Worm (Caenorhabditis elegans) whole organism, L4 larva: ENCODE data around the gene sar-1.
A peak's percentile ranks its signal among the peaks of the same experiment; 100 is the strongest.

Experiments
- D1046.2 ChIP-seq: fragments of 200-800 bp; sonication (Bioruptor generic); IDR thresholded peaks from 2 replicates; pipeline ENCODE4 v1.3.6; 2022; ENCODE audit warnings: missing genetic modification characterization, missing compliant biosample characterization
- F26F4.8 ChIP-seq: fragments of 200-800 bp; sonication (Bioruptor generic); conservative IDR thresholded peaks from 2 replicates; pipeline ENCODE4 v1.3.6; 2022; ENCODE audit warnings: missing genetic modification characterization, missing compliant biosample characterization
- F37D6.2 ChIP-seq: sonication (generic microtip); optimal IDR thresholded peaks from 2 replicates; lab custom pipeline; 2016; ENCODE audit warnings: mild to moderate bottlenecking, missing genetic modification characterization, missing compliant biosample characterization
- T20F7.1 ChIP-seq: fragments of 200-800 bp; sonication (Bioruptor generic); optimal IDR thresholded peaks from 2 replicates; lab custom pipeline; 2018; ENCODE audit warnings: mild to moderate bottlenecking, missing genetic modification characterization, missing compliant biosample characterization
- Y105C5A.15 ChIP-seq: fragments of 200-800 bp; sonication (Bioruptor generic); IDR thresholded peaks from 2 replicates; pipeline ENCODE4 v1.3.6; 2022; ENCODE audit warnings: missing genetic modification characterization, missing compliant biosample characterization
- Y48G9A.11 ChIP-seq: fragments of 200-800 bp; sonication (Bioruptor generic); IDR thresholded peaks from 2 replicates; pipeline ENCODE4 v1.3.6; 2022; ENCODE audit warnings: missing genetic modification reagents, missing genetic modification characterization, missing compliant biosample characterization
- ZK337.2 ChIP-seq: fragments of 200-800 bp; sonication (Bioruptor generic); IDR thresholded peaks from 2 replicates; pipeline ENCODE4 v1.3.6; 2022; ENCODE audit warnings: missing genetic modification reagents, missing genetic modification characterization, missing compliant biosample characterization
- aha-1 ChIP-seq: fragments of 150-350 bp; peaks from one replicate; lab custom pipeline; 2014; ENCODE audit warnings: missing biosample characterization, missing genetic modification characterization
- ceh-62 ChIP-seq: sonication (generic microtip); optimal IDR thresholded peaks from 2 replicates; lab custom pipeline; 2017; ENCODE audit warnings: missing biosample characterization, missing genetic modification characterization
- ceh-82 ChIP-seq: sonication (generic microtip); optimal IDR thresholded peaks from 2 replicates; lab custom pipeline; 2017; ENCODE audit warnings: missing biosample characterization, missing genetic modification characterization
- ces-1 ChIP-seq: fragments of 150-350 bp; sonication (generic microtip); optimal IDR thresholded peaks from 4 replicates; lab custom pipeline; 2014; ENCODE audit warnings: missing biosample characterization, missing genetic modification reagents, missing genetic modification characterization
- daf-12 ChIP-seq: fragments of 150-350 bp; optimal IDR thresholded peaks from 2 replicates; lab custom pipeline; 2014; ENCODE audit warnings: missing biosample characterization, missing genetic modification reagents, missing genetic modification characterization
- daf-16 ChIP-seq, 3 experiments: sonication (generic microtip); optimal IDR thresholded peaks; 2 replicates each; lab custom pipeline; 2016 to 2017; ENCODE audit warnings: missing genetic modification characterization in 3 of 3, missing genetic modification reagents in 3 of 3, mild to moderate bottlenecking in 2 of 3, missing compliant biosample characterization in 2 of 3, missing biosample characterization in 1 of 3, moderate library complexity in 1 of 3
- daf-8 ChIP-seq: fragments of 200-800 bp; sonication (Bioruptor generic); IDR thresholded peaks from 2 replicates; pipeline ENCODE4 v1.3.6; 2022; ENCODE audit warnings: missing genetic modification characterization, missing compliant biosample characterization
- dmd-8 ChIP-seq: fragments of 200-800 bp; sonication (Bioruptor generic); IDR thresholded peaks from 2 replicates; pipeline ENCODE4 v1.3.6; 2022; ENCODE audit warnings: missing genetic modification characterization, missing compliant biosample characterization
- dpl-1 ChIP-seq: fragments of 150-350 bp; optimal IDR thresholded peaks from 2 replicates; lab custom pipeline; 2014; ENCODE audit warnings: missing biosample characterization, missing genetic modification reagents, missing genetic modification characterization
- duxl-1 ChIP-seq: sonication (generic microtip); optimal IDR thresholded peaks from 2 replicates; lab custom pipeline; 2016; ENCODE audit warnings: mild to moderate bottlenecking, missing genetic modification characterization, moderate library complexity, missing compliant biosample characterization; ENCODE audit not compliant: poor library complexity
- egl-43 ChIP-seq: fragments of 200-800 bp; sonication (Bioruptor generic); IDR thresholded peaks from 2 replicates; pipeline ENCODE4 v1.3.6; 2022; ENCODE audit warnings: missing genetic modification reagents, missing genetic modification characterization, missing compliant biosample characterization
- gei-8 ChIP-seq: fragments of 200-800 bp; sonication (Bioruptor generic); optimal IDR thresholded peaks from 2 replicates; lab custom pipeline; 2018; ENCODE audit warnings: mild to moderate bottlenecking, missing genetic modification characterization, missing compliant biosample characterization
- hif-1 ChIP-seq, 2 experiments: sonication (generic microtip); optimal IDR thresholded peaks; 2 replicates each; lab custom pipeline; 2016 to 2017; ENCODE audit warnings: missing compliant biosample characterization in 2 of 2, missing genetic modification characterization in 2 of 2, missing genetic modification reagents in 2 of 2, missing genotype in 2 of 2, mild to moderate bottlenecking in 1 of 2
- hlh-11 ChIP-seq: fragments of 200-800 bp; sonication (Bioruptor generic); optimal IDR thresholded peaks from 2 replicates; lab custom pipeline; 2018; ENCODE audit warnings: mild to moderate bottlenecking, missing genetic modification characterization, missing compliant biosample characterization
- hlh-30 ChIP-seq: sonication (generic microtip); optimal IDR thresholded peaks from 2 replicates; lab custom pipeline; 2017; ENCODE audit warnings: antibody characterized with exemption, mild to moderate bottlenecking, missing genetic modification characterization, missing compliant biosample characterization; ENCODE audit not compliant: insufficient read depth
- jun-1 ChIP-seq: fragments of 150-350 bp; optimal IDR thresholded peaks from 2 replicates; lab custom pipeline; 2014; ENCODE audit warnings: missing biosample characterization, missing genetic modification reagents, missing genetic modification characterization
- lin-1 ChIP-seq: fragments of 200-800 bp; sonication (Bioruptor generic); IDR thresholded peaks from 2 replicates; pipeline ENCODE4 v1.3.6; 2022; ENCODE audit warnings: missing genetic modification reagents, missing genetic modification characterization, missing compliant biosample characterization
- lin-15B ChIP-seq: fragments of 150-350 bp; sonication (generic microtip); optimal IDR thresholded peaks from 3 replicates; lab custom pipeline; 2014; ENCODE audit warnings: missing biosample characterization, missing genetic modification characterization
- lir-3 ChIP-seq: sonication (generic microtip); optimal IDR thresholded peaks from 2 replicates; lab custom pipeline; 2016; ENCODE audit warnings: mild to moderate bottlenecking, missing genetic modification characterization, missing compliant biosample characterization
- madf-5 ChIP-seq, 2 experiments: fragments of 200-800 bp; sonication (Bioruptor generic); IDR thresholded peaks; 2 replicates each; pipeline ENCODE4 v1.3.6; 2022; ENCODE audit warnings: missing compliant biosample characterization in 2 of 2, missing genetic modification characterization in 2 of 2
- nhr-10 ChIP-seq: fragments of 150-350 bp; optimal IDR thresholded peaks from 2 replicates; lab custom pipeline; 2014; ENCODE audit warnings: missing biosample characterization, missing genetic modification characterization
- nhr-11 ChIP-seq: fragments of 150-350 bp; optimal IDR thresholded peaks from 2 replicates; lab custom pipeline; 2014; ENCODE audit warnings: missing biosample characterization, missing genetic modification characterization
- nhr-237 ChIP-seq: sonication (generic microtip); optimal IDR thresholded peaks from 2 replicates; lab custom pipeline; 2017; ENCODE audit warnings: missing biosample characterization, missing genetic modification characterization
- nhr-25 ChIP-seq: sonication (generic microtip); optimal IDR thresholded peaks from 2 replicates; lab custom pipeline; 2017; ENCODE audit warnings: missing genetic modification characterization, mild to moderate bottlenecking, missing compliant biosample characterization, antibody characterized with exemption, moderate library complexity, borderline replicate concordance; ENCODE audit not compliant: insufficient read depth
- nhr-41 ChIP-seq: fragments of 200-800 bp; sonication (Bioruptor generic); IDR thresholded peaks from 2 replicates; pipeline ENCODE4 v1.3.6; 2022; ENCODE audit warnings: missing genetic modification reagents, missing genetic modification characterization, missing compliant biosample characterization
- nhr-42 ChIP-seq: fragments of 200-800 bp; sonication (Bioruptor generic); IDR thresholded peaks from 2 replicates; pipeline ENCODE4 v1.3.6; 2022; ENCODE audit warnings: missing genetic modification characterization, missing compliant biosample characterization
- nhr-48 ChIP-seq: sonication (generic microtip); optimal IDR thresholded peaks from 2 replicates; lab custom pipeline; 2016; ENCODE audit warnings: mild to moderate bottlenecking, missing genetic modification characterization, missing compliant biosample characterization
- pha-4 ChIP-seq, 2 experiments: fragments of 150-350 bp in 1 of 2; fragments of 200-800 bp in 1 of 2; sonication (Bioruptor generic) in 1 of 2; IDR thresholded peaks in 1 of 2; optimal IDR thresholded peaks in 1 of 2; 2 replicates each; pipeline versions ENCODE4 v1.3.6 to Lab custom; 2014 to 2022; ENCODE audit warnings: missing genetic modification characterization in 2 of 2, missing genetic modification reagents in 2 of 2, missing biosample characterization in 1 of 2, missing compliant biosample characterization in 1 of 2
- php-3 ChIP-seq: fragments of 200-800 bp; sonication (Bioruptor generic); IDR thresholded peaks from 2 replicates; pipeline ENCODE4 v1.3.6; 2022; ENCODE audit warnings: missing genetic modification reagents, missing genetic modification characterization, missing compliant biosample characterization
- pqm-1 ChIP-seq: sonication (generic microtip); optimal IDR thresholded peaks from 2 replicates; lab custom pipeline; 2017; ENCODE audit warnings: missing biosample characterization, missing genetic modification characterization
- rbr-2 ChIP-seq: sonication (generic microtip); optimal IDR thresholded peaks from 2 replicates; lab custom pipeline; 2016; ENCODE audit warnings: missing genotype, missing genetic modification characterization, missing compliant biosample characterization
- set-16 ChIP-seq: fragments of 200-800 bp; sonication (Bioruptor generic); IDR thresholded peaks from 2 replicates; pipeline ENCODE4 v1.3.6; 2022; ENCODE audit warnings: missing genetic modification reagents, missing genetic modification characterization, missing compliant biosample characterization
- skn-1 ChIP-seq: fragments of 150-350 bp; optimal IDR thresholded peaks from 2 replicates; lab custom pipeline; 2014; ENCODE audit warnings: missing biosample characterization, missing genetic modification characterization
- snpc-1.2 ChIP-seq: fragments of 200-800 bp; sonication (Bioruptor generic); IDR thresholded peaks from 2 replicates; pipeline ENCODE4 v1.3.6; 2022; ENCODE audit warnings: missing genetic modification reagents, missing genetic modification characterization, missing compliant biosample characterization
- spr-1 ChIP-seq: sonication (generic microtip); optimal IDR thresholded peaks from 2 replicates; lab custom pipeline; 2016; ENCODE audit warnings: mild to moderate bottlenecking, missing genetic modification characterization, missing compliant biosample characterization
- unc-39 ChIP-seq: sonication (generic microtip); optimal IDR thresholded peaks from 2 replicates; lab custom pipeline; 2017; ENCODE audit warnings: missing biosample characterization, missing genetic modification characterization
- vab-7 ChIP-seq: fragments of 200-800 bp; sonication (Bioruptor generic); IDR thresholded peaks from 2 replicates; pipeline ENCODE4 v1.3.6; 2022; ENCODE audit warnings: missing genetic modification reagents, missing genetic modification characterization, missing compliant biosample characterization
- zag-1 ChIP-seq: fragments of 150-350 bp; optimal IDR thresholded peaks from 2 replicates; lab custom pipeline; 2014; ENCODE audit warnings: missing biosample characterization, missing genetic modification characterization
- zfp-2 ChIP-seq: sonication (generic microtip); optimal IDR thresholded peaks from 2 replicates; lab custom pipeline; 2016; ENCODE audit warnings: mild to moderate bottlenecking, missing genetic modification characterization, missing compliant biosample characterization
- zip-2 ChIP-seq: fragments of 150-350 bp; optimal IDR thresholded peaks from 2 replicates; lab custom pipeline; 2014; ENCODE audit warnings: missing biosample characterization, missing genetic modification characterization
- ztf-7 ChIP-seq: fragments of 150-350 bp; optimal IDR thresholded peaks from 2 replicates; lab custom pipeline; 2014; ENCODE audit warnings: missing biosample characterization, missing genetic modification characterization

The sar-1 gene

ce11 chrIV:4469770-4470709, 43.1 kb downstream of the sar-1 start (continued):
- TF ChIP-seq F26F4.8 (GFP tag; lab: Robert Waterston, UW): no peak
- TF ChIP-seq nhr-237 (tag; lab: Kevin White, UChicago): no peak
- peak; percentile 86 for TF ChIP-seq hlh-11 (tag; lab: Kevin White, UChicago)
- TF ChIP-seq dmd-8 (GFP tag; lab: Robert Waterston, UW): no peak
- TF ChIP-seq daf-12: no peak
- TF ChIP-seq ZK337.2 (GFP tag; lab: Robert Waterston, UW): no peak
- peak; percentile 25; the same call in 1 of the 2 replicates for TF ChIP-seq lin-1
- TF ChIP-seq ces-1: no peak
- TF ChIP-seq nhr-41: no peak
- TF ChIP-seq duxl-1: peak; percentile 36
- peak; percentile 71 for TF ChIP-seq nhr-25 (tag; lab: Kevin White, UChicago)
- TF ChIP-seq gei-8: no peak
- no peak for TF ChIP-seq zip-2 (tag; lab: Kevin White, UChicago)
- no peak for TF ChIP-seq jun-1
- no peak for TF ChIP-seq D1046.2 (GFP tag; lab: Robert Waterston, UW)
- peak; percentile 25 for TF ChIP-seq dpl-1 (GFP tag; lab: Kevin White, UChicago)
- TF ChIP-seq ceh-62 (tag; lab: Kevin White, UChicago): no peak
- 0 out of 4 replicates have a peak, but pooled peaks of 1 of the 2 experiments have one; percentile 35 for TF ChIP-seq madf-5 (GFP tag; IDR thresholded peaks at IDR 0.05; lab: Robert Waterston, UW)
- TF ChIP-seq ztf-7: no peak
- TF ChIP-seq zfp-2: no peak
- peak; percentile 77 for TF ChIP-seq set-16 (GFP tag; lab: Robert Waterston, UW)
- TF ChIP-seq nhr-48 (tag; lab: Kevin White, UChicago): no peak
- no peak for TF ChIP-seq vab-7 (GFP tag; lab: Robert Waterston, UW)
- TF ChIP-seq lir-3: no peak
- no peak for TF ChIP-seq T20F7.1 (GFP tag; lab: Kevin White, UChicago)
- no peak for TF ChIP-seq Y48G9A.11 (GFP tag; lab: Robert Waterston, UW)
- no peak for TF ChIP-seq egl-43 (GFP tag; lab: Robert Waterston, UW)
- no peak for TF ChIP-seq daf-8 (GFP tag; lab: Robert Waterston, UW)
- peak; percentile 96 for TF ChIP-seq aha-1 (tag; lab: Kevin White, UChicago)
- no peak for TF ChIP-seq unc-39
- TF ChIP-seq php-3 (GFP tag; lab: Robert Waterston, UW): peak; percentile 45
- TF ChIP-seq Y105C5A.15 (GFP tag; lab: Robert Waterston, UW): peak; percentile 20; the same call in 1 of the 2 replicates
- no peak for TF ChIP-seq skn-1
- TF ChIP-seq nhr-10 (tag; lab: Kevin White, UChicago): no peak
- TF ChIP-seq snpc-1.2 (GFP tag; lab: Robert Waterston, UW): no peak
- no peak for TF ChIP-seq spr-1
- peak; percentile 70 for TF ChIP-seq nhr-11 (tag; lab: Kevin White, UChicago)
- TF ChIP-seq hlh-30: peak; percentile 97
- TF ChIP-seq hif-1 (tag; optimal IDR thresholded peaks at IDR 0.05; lab: Kevin White, UChicago): peak; percentile 1 to 71
- TF ChIP-seq ceh-82 (tag; lab: Kevin White, UChicago): no peak
- peak in 1 of 2 experiments; percentile 38 for TF ChIP-seq daf-16 (GFP tag; optimal IDR thresholded peaks at IDR 0.05; lab: Kevin White, UChicago)
- peak; percentile 98 for TF ChIP-seq daf-16 (tag; optimal IDR thresholded peaks at IDR 0.05; lab: Kevin White, UChicago)
- no peak for TF ChIP-seq zag-1 (tag; lab: Kevin White, UChicago)
- TF ChIP-seq lin-15B (tag; lab: Kevin White, UChicago): no peak
- TF ChIP-seq pha-4 (GFP tag; IDR thresholded peaks at IDR 0.05; lab: Robert Waterston, UW): peak; percentile 56
- TF ChIP-seq pha-4 (tag; optimal IDR thresholded peaks at IDR 0.05; lab: Kevin White, UChicago): peak; percentile 12
- TF ChIP-seq F37D6.2 (tag; lab: Kevin White, UChicago): peak; percentile 18
- peak; percentile 79 for TF ChIP-seq rbr-2
- TF ChIP-seq nhr-42 (GFP tag; lab: Robert Waterston, UW): 0 out of 2 replicates have a peak, but pooled peaks have one; percentile 14
- TF ChIP-seq pqm-1: no peak
